Fruit fly (Drosophila melanogaster) whole organism, embryonic: Measurements from ENCODE around the gene CG11999.

Experiments
- Atf6 ChIP-seq: fragments of 200-800 bp; sonication (Bioruptor generic); IDR thresholded peaks from 2 replicates; pipeline ENCODE4 v1.3.6; 2022; ENCODE audit warnings: missing biosample characterization, missing genetic modification characterization
- B-H2 ChIP-seq: fragments of 200-800 bp; sonication (Bioruptor generic); optimal IDR thresholded peaks from 2 replicates; lab custom pipeline; 2018; ENCODE audit warnings: missing biosample characterization, mild to moderate bottlenecking, missing genetic modification characterization
- BtbVII ChIP-seq: fragments of 200-800 bp; sonication (Bioruptor generic); optimal IDR thresholded peaks from 3 replicates; lab custom pipeline; 2017; ENCODE audit warnings: missing biosample characterization, mild to moderate bottlenecking, missing genetic modification characterization
- CG10267 ChIP-seq: fragments of 200-800 bp; sonication (Bioruptor generic); optimal IDR thresholded peaks from 2 replicates; lab custom pipeline; 2018; ENCODE audit warnings: missing biosample characterization, mild to moderate bottlenecking, missing genetic modification characterization, moderate library complexity
- CG10462 ChIP-seq: fragments of 200-800 bp; sonication (Bioruptor generic); optimal IDR thresholded peaks from 2 replicates; lab custom pipeline; 2016; ENCODE audit warnings: missing biosample characterization, missing genetic modification characterization
- CG12219 ChIP-seq: fragments of 200-800 bp; sonication (Bioruptor generic); optimal IDR thresholded peaks from 3 replicates; lab custom pipeline; 2018; ENCODE audit warnings: missing biosample characterization, mild to moderate bottlenecking, missing genetic modification characterization
- CG14667 ChIP-seq: fragments of 200-800 bp; sonication (Bioruptor generic); IDR thresholded peaks from 2 replicates; pipeline ENCODE4 v1.3.6; 2022; ENCODE audit warnings: missing biosample characterization, missing genetic modification characterization
- CG1529 ChIP-seq: fragments of 200-800 bp; sonication (Bioruptor generic); optimal IDR thresholded peaks from 3 replicates; lab custom pipeline; 2018; ENCODE audit warnings: missing biosample characterization, missing genetic modification characterization
- CG1647 ChIP-seq: fragments of 200-800 bp; sonication (Bioruptor generic); optimal IDR thresholded peaks from 3 replicates; lab custom pipeline; 2016; ENCODE audit warnings: missing biosample characterization, missing genetic modification characterization
- CG16863 ChIP-seq: fragments of 200-800 bp; sonication (Bioruptor generic); optimal IDR thresholded peaks from 3 replicates; lab custom pipeline; 2016; ENCODE audit warnings: missing biosample characterization, missing genetic modification characterization
- CG18599 ChIP-seq: fragments of 200-800 bp; sonication (Bioruptor generic); optimal IDR thresholded peaks from 3 replicates; lab custom pipeline; 2017; ENCODE audit warnings: missing biosample characterization, missing genetic modification characterization, mild to moderate bottlenecking, moderate library complexity, missing genetic modification reagents
- CG2678 ChIP-seq: fragments of 200-800 bp; sonication (Bioruptor generic); optimal IDR thresholded peaks from 3 replicates; lab custom pipeline; 2019; ENCODE audit warnings: missing biosample characterization, mild to moderate bottlenecking, missing genetic modification characterization, moderate library complexity
- CG2712 ChIP-seq: fragments of 200-800 bp; optimal IDR thresholded peaks from 3 replicates; lab custom pipeline; 2019; ENCODE audit warnings: missing biosample characterization, mild to moderate bottlenecking, missing genetic modification characterization, moderate library complexity
- CG2875 ChIP-seq: fragments of 200-800 bp; sonication (Bioruptor generic); optimal IDR thresholded peaks from 2 replicates; lab custom pipeline; 2017; ENCODE audit warnings: missing biosample characterization, mild to moderate bottlenecking, missing genetic modification characterization, missing genetic modification reagents
- CG31224 ChIP-seq: fragments of 200-800 bp; sonication (Bioruptor generic); IDR thresholded peaks from 2 replicates; pipeline ENCODE4 v1.3.6; 2022; ENCODE audit warnings: missing biosample characterization, missing genetic modification characterization
- CG31365 ChIP-seq: fragments of 200-800 bp; sonication (Bioruptor generic); optimal IDR thresholded peaks from 2 replicates; lab custom pipeline; 2018; ENCODE audit warnings: missing biosample characterization, mild to moderate bottlenecking, missing genetic modification characterization
- CG3163 ChIP-seq: fragments of 200-800 bp; sonication (Bioruptor generic); optimal IDR thresholded peaks from 3 replicates; lab custom pipeline; 2016; ENCODE audit warnings: missing biosample characterization, missing genetic modification characterization
- CG4328 ChIP-seq: fragments of 200-800 bp; sonication (Bioruptor generic); optimal IDR thresholded peaks from 3 replicates; lab custom pipeline; 2017; ENCODE audit warnings: missing biosample characterization, missing genetic modification reagents, missing genetic modification characterization
- CG4820 ChIP-seq: fragments of 200-800 bp; sonication (Bioruptor generic); optimal IDR thresholded peaks from 3 replicates; lab custom pipeline; 2016; ENCODE audit warnings: missing biosample characterization, missing genetic modification characterization
- CG5180 ChIP-seq: fragments of 200-800 bp; sonication (Bioruptor generic); optimal IDR thresholded peaks from 3 replicates; lab custom pipeline; 2017; ENCODE audit warnings: missing biosample characterization, missing genetic modification characterization, mild to moderate bottlenecking, moderate library complexity, missing genetic modification reagents
- CG6272 ChIP-seq: fragments of 200-800 bp; sonication (Bioruptor generic); IDR thresholded peaks from 2 replicates; pipeline ENCODE4 v1.3.6; 2022; ENCODE audit warnings: missing biosample characterization, missing genetic modification characterization
- CG8944 ChIP-seq: fragments of 200-800 bp; sonication (Bioruptor generic); optimal IDR thresholded peaks from 3 replicates; lab custom pipeline; 2016; ENCODE audit warnings: missing biosample characterization, missing genetic modification characterization
- CG9215 ChIP-seq: fragments of 200-800 bp; sonication (Bioruptor generic); IDR thresholded peaks from 2 replicates; pipeline ENCODE4 v1.3.6; 2022; ENCODE audit warnings: missing biosample characterization, missing genetic modification characterization
- CG9727 ChIP-seq: fragments of 200-800 bp; sonication (Bioruptor generic); optimal IDR thresholded peaks from 3 replicates; lab custom pipeline; 2017; ENCODE audit warnings: missing biosample characterization, mild to moderate bottlenecking, missing genetic modification characterization
- CG9932 ChIP-seq: fragments of 200-800 bp; sonication (Bioruptor generic); IDR thresholded peaks from 2 replicates; pipeline ENCODE4 v1.3.6; 2022; ENCODE audit warnings: missing biosample characterization, missing genetic modification characterization
- CTCF ChIP-seq: fragments of 200-800 bp; sonication (Bioruptor generic); optimal IDR thresholded peaks from 2 replicates; lab custom pipeline; 2017; ENCODE audit warnings: missing biosample characterization, mild to moderate bottlenecking, missing genetic modification characterization, moderate library complexity
- Dad ChIP-seq: fragments of 200-800 bp; sonication (Bioruptor generic); optimal IDR thresholded peaks from 3 replicates; lab custom pipeline; 2016; ENCODE audit warnings: missing biosample characterization, missing genetic modification characterization
- Deaf1 ChIP-seq: fragments of 200-800 bp; optimal IDR thresholded peaks from 3 replicates; lab custom pipeline; 2019; ENCODE audit warnings: missing biosample characterization, mild to moderate bottlenecking, missing genetic modification characterization, moderate library complexity
- Dek ChIP-seq: fragments of 200-800 bp; sonication (Bioruptor generic); optimal IDR thresholded peaks from 3 replicates; lab custom pipeline; 2019; ENCODE audit warnings: missing biosample characterization, mild to moderate bottlenecking, missing genetic modification characterization, moderate library complexity
- Dll ChIP-seq: fragments of 200-800 bp; sonication (Bioruptor generic); IDR thresholded peaks from 4 replicates; pipeline ENCODE4 v1.3.6; 2022; ENCODE audit warnings: missing biosample characterization, missing genetic modification characterization; ENCODE audit not compliant: partially characterized antibody
- Dp ChIP-seq: fragments of 200-800 bp; sonication (Bioruptor generic); optimal IDR thresholded peaks from 2 replicates; lab custom pipeline; 2018; ENCODE audit warnings: missing biosample characterization, mild to moderate bottlenecking, missing genetic modification characterization, moderate library complexity
- Ets65A ChIP-seq: fragments of 200-800 bp; sonication (Bioruptor generic); peaks from one replicate; lab custom pipeline; 2016; ENCODE audit warnings: missing biosample characterization, missing genetic modification characterization
- HLH4C ChIP-seq: fragments of 200-800 bp; sonication (Bioruptor generic); IDR thresholded peaks from 3 replicates; pipeline ENCODE4 v1.3.6; 2022; ENCODE audit warnings: missing biosample characterization, missing genetic modification characterization; ENCODE audit not compliant: partially characterized antibody
- Hmr ChIP-seq: fragments of 200-800 bp; sonication (Bioruptor generic); optimal IDR thresholded peaks from 3 replicates; lab custom pipeline; 2017; ENCODE audit warnings: mild to moderate bottlenecking, missing biosample characterization, missing genetic modification reagents, missing genetic modification characterization
- PHDP ChIP-seq: fragments of 200-800 bp; sonication (Bioruptor generic); optimal IDR thresholded peaks from 3 replicates; lab custom pipeline; 2018; ENCODE audit warnings: missing biosample characterization, mild to moderate bottlenecking, missing genetic modification characterization, moderate library complexity
- Pdp1 ChIP-seq, 2 experiments: fragments of 200-800 bp; sonication (Bioruptor generic); optimal IDR thresholded peaks; 3 replicates each; lab custom pipeline; 2016; ENCODE audit warnings: missing biosample characterization in 2 of 2, missing genetic modification characterization in 2 of 2, mild to moderate bottlenecking in 1 of 2, moderate library complexity in 1 of 2
- Scr ChIP-seq: fragments of 200-800 bp; sonication (Bioruptor generic); IDR thresholded peaks from 2 replicates; pipeline ENCODE4 v1.3.6; 2022; ENCODE audit warnings: missing biosample characterization, missing genetic modification characterization; ENCODE audit not compliant: partially characterized antibody
- Usf ChIP-seq: fragments of 200-800 bp; sonication (Bioruptor generic); optimal IDR thresholded peaks from 2 replicates; lab custom pipeline; 2017; ENCODE audit warnings: missing genotype, missing biosample characterization, missing genetic modification characterization
- aop ChIP-seq: fragments of 200-800 bp; sonication (Bioruptor generic); IDR thresholded peaks from 2 replicates; pipeline ENCODE4 v1.3.6; 2022; ENCODE audit warnings: missing biosample characterization, missing genetic modification characterization
- btn ChIP-seq: fragments of 200-800 bp; sonication (Bioruptor generic); optimal IDR thresholded peaks from 2 replicates; lab custom pipeline; 2016; ENCODE audit warnings: missing biosample characterization, missing genetic modification characterization
- cato ChIP-seq: fragments of 200-800 bp; sonication (Bioruptor generic); optimal IDR thresholded peaks from 2 replicates; lab custom pipeline; 2016; ENCODE audit warnings: missing biosample characterization, missing genetic modification characterization, borderline replicate concordance
- chif ChIP-seq, 2 experiments: fragments of 200-800 bp; sonication (Bioruptor generic); optimal IDR thresholded peaks; 3 replicates each; lab custom pipeline; 2016; ENCODE audit warnings: missing biosample characterization in 2 of 2, missing genetic modification characterization in 2 of 2
- ftz-f1 ChIP-seq: fragments of 200-800 bp; sonication (Bioruptor generic); optimal IDR thresholded peaks from 2 replicates; lab custom pipeline; 2016; ENCODE audit warnings: missing biosample characterization, missing genetic modification characterization
- h ChIP-seq: fragments of >200 bp; optimal IDR thresholded peaks from 2 replicates; lab custom pipeline; 2017
- pan ChIP-seq, 4 experiments: fragments of >200 bp in 3 of 4; fragments of 200-800 bp in 1 of 4; sonication (Bioruptor generic) in 1 of 4; optimal IDR thresholded peaks in 3 of 4; IDR thresholded peaks in 1 of 4; 2 replicates each; pipeline versions ENCODE4 v1.3.6 to Lab custom; 2017 to 2022; ENCODE audit warnings: missing biosample characterization in 2 of 4, missing genetic modification characterization in 2 of 4, mixed read lengths in 1 of 4
- pzg ChIP-seq: fragments of 200-800 bp; sonication (Bioruptor generic); optimal IDR thresholded peaks from 3 replicates; lab custom pipeline; 2018; ENCODE audit warnings: missing biosample characterization, mild to moderate bottlenecking, missing genetic modification characterization, moderate library complexity
- row ChIP-seq: fragments of 200-800 bp; sonication (Bioruptor generic); IDR thresholded peaks from 3 replicates; pipeline ENCODE4 v1.3.6; 2022; ENCODE audit warnings: missing biosample characterization, missing genetic modification characterization
- sens ChIP-seq: fragments of 200-800 bp; sonication (Bioruptor generic); peaks from one replicate; lab custom pipeline; 2016; ENCODE audit warnings: missing biosample characterization, missing genetic modification characterization
- toy ChIP-seq: fragments of 200-800 bp; sonication (Bioruptor generic); IDR thresholded peaks from 2 replicates; pipeline ENCODE4 v1.3.6; 2022; ENCODE audit warnings: missing biosample characterization, missing genetic modification characterization
- usp ChIP-seq: fragments of >200 bp; optimal IDR thresholded peaks from 2 replicates; lab custom pipeline; 2017; ENCODE audit warnings: missing biosample characterization, missing genetic modification characterization

CG11999 gene

DNA sequence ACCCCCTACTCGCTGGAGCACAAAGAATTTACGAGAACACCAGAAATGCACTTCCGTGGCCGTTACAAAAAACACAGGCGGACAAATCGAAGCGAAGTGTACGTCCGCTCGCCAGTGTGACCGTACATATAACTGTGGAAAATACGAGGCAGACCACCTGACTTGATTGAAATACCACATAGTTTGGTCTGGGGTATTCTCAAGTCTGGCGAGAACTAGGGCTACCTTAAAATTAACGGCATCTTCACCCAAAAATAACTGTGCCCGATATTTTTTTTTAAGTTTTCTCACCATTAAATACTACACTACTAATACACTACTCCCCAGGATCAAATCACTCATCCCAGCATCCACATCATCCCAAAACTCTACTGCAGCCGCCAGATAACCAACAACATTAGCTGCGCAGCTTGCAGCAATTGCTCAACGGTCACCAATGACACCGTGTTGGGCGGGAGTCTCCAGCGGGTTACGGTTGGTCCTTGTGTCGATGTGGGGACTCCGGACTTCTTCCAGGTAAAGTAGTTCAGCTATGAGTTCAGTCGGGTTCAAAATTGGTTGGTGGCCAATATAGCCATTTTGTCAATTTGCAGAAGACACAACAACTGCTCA is 13.7 kb upstream of the CG11999 start, which contains the start of gene Cerk (continued):
- TF ChIP-seq Deaf1 (tag; lab: Kevin White, UChicago), result no peak
- TF ChIP-seq Dek (tag; lab: Kevin White, UChicago), result no peak
- peak; percentile 46 for TF ChIP-seq Dp (GFP tag; lab: Kevin White, UChicago)
- no peak for TF ChIP-seq CG16863
- TF ChIP-seq CG2875, result no peak
- no peak for TF ChIP-seq CG31224
- peak; percentile 42 for TF ChIP-seq CG2712 (tag; lab: Kevin White, UChicago)
- TF ChIP-seq Atf6 (GFP tag; lab: Robert Waterston, UW), result no peak
- peak; percentile 88 for TF ChIP-seq sens (GFP tag; lab: Kevin White, UChicago)
- TF ChIP-seq h (lab: Kevin White, UChicago), result no peak
- TF ChIP-seq ftz-f1 (GFP tag; lab: Kevin White, UChicago), result no peak
- peak; percentile 55 for TF ChIP-seq Scr
- TF ChIP-seq PHDP (tag; lab: Kevin White, UChicago), result peak; percentile 36
- peak; percentile 59; the same call in 2 of the 3 replicates for TF ChIP-seq HLH4C
- TF ChIP-seq CG10267 (tag; lab: Kevin White, UChicago), result peak; percentile 27
- peak; percentile 28 for TF ChIP-seq CG3163 (GFP tag; lab: Kevin White, UChicago)
- TF ChIP-seq CG4820 (GFP tag; lab: Kevin White, UChicago), result no peak
- TF ChIP-seq btn (GFP tag; lab: Kevin White, UChicago), result no peak
- TF ChIP-seq CG14667, result no peak; the same call in 1 of the 2 replicates
- no peak for TF ChIP-seq cato (GFP tag; lab: Kevin White, UChicago)
- TF ChIP-seq CG5180, result no peak
- peak in 1 of 2 experiments; percentile 61 for TF ChIP-seq Pdp1 (GFP tag; optimal IDR thresholded peaks at IDR 0.05; lab: Kevin White, UChicago)
- peak in 1 of 2 experiments; percentile 30 for TF ChIP-seq chif (GFP tag; optimal IDR thresholded peaks at IDR 0.05; lab: Kevin White, UChicago)
- TF ChIP-seq CG12219, result no peak
- no peak for TF ChIP-seq pan (optimal IDR thresholded peaks at IDR 0.05; lab: Kevin White, UChicago)
- TF ChIP-seq pan (GFP tag; optimal IDR thresholded peaks at IDR 0.05 in 1 of 2, IDR thresholded peaks at IDR 0.05 in 1 of 2), result peak in 1 of 2 experiments; percentile 23
- TF ChIP-seq CG1647 (GFP tag; lab: Kevin White, UChicago), result no peak
- no peak for TF ChIP-seq CG6272 (GFP tag; lab: Robert Waterston, UW)
- peak; percentile 72 for TF ChIP-seq CG9932 (GFP tag; lab: Robert Waterston, UW)
- TF ChIP-seq CG9727, result no peak
- peak; percentile 35; the same call in 1 of the 2 replicates for TF ChIP-seq aop (GFP tag; lab: Robert Waterston, UW)
- TF ChIP-seq CG31365 (tag; lab: Kevin White, UChicago), result no peak
- peak; percentile 20 for TF ChIP-seq Usf (GFP tag; lab: Kevin White, UChicago)
- TF ChIP-seq CG9215, result 0 out of 2 replicates have a peak, but pooled peaks have one; percentile 9
- peak; percentile 32 for TF ChIP-seq Ets65A (GFP tag; lab: Kevin White, UChicago)
- TF ChIP-seq CG1529 (GFP tag; lab: Kevin White, UChicago), result no peak
- TF ChIP-seq CTCF (GFP tag; lab: Kevin White, UChicago), result no peak
- TF ChIP-seq Dad, result peak; percentile 42
- TF ChIP-seq CG18599 (GFP tag; lab: Kevin White, UChicago), result peak; percentile 19
- no peak for TF ChIP-seq toy
- TF ChIP-seq Hmr (GFP tag; lab: Kevin White, UChicago), result peak; percentile 38
- TF ChIP-seq usp, result no peak
- TF ChIP-seq pzg (GFP tag; lab: Kevin White, UChicago), result peak; percentile 91
- TF ChIP-seq Dll (GFP tag; lab: Robert Waterston, UW), result peak; percentile 58; the same call in 3 of the 4 replicates
- peak; percentile 21 for TF ChIP-seq B-H2 (GFP tag; lab: Kevin White, UChicago)
- no peak for TF ChIP-seq BtbVII (GFP tag; lab: Kevin White, UChicago)
- no peak for TF ChIP-seq CG2678 (tag; lab: Kevin White, UChicago)
- TF ChIP-seq row (GFP tag; lab: Robert Waterston, UW), result peak; percentile 87
- no peak for TF ChIP-seq CG4328 (GFP tag; lab: Kevin White, UChicago)
- TF ChIP-seq CG8944 (GFP tag; lab: Kevin White, UChicago), result peak; percentile 21
- TF ChIP-seq CG10462, result peak; percentile 13
